Worm (Caenorhabditis elegans): ENCODE results near the gene lin-52.

Gene lin-52

ce11 chrIII:9780254-9780653, 44.3 kb downstream of the lin-52 start, which contains the start of gene sqv-3:
Gene sqv-3 (minus strand): TSS chrIII:9780354.
- no peak for TF ChIP-seq ceh-9 (tag; optimal IDR thresholded peaks at IDR 0.05)
- no peak for TF ChIP-seq lsy-12 (tag; optimal IDR thresholded peaks at IDR 0.05)
- TF ChIP-seq ceh-82 (tag; optimal IDR thresholded peaks at IDR 0.05) = no peak
- no peak for TF ChIP-seq nhr-12 (tag; optimal IDR thresholded peaks at IDR 0.05)
- TF ChIP-seq zag-1 (tag; optimal IDR thresholded peaks at IDR 0.05) = no peak
- no peak for TF ChIP-seq lin-15B (tag; optimal IDR thresholded peaks at IDR 0.05)
- TF ChIP-seq nhr-43 (tag; optimal IDR thresholded peaks at IDR 0.05; ENCODE audit: poor library complexity, severe bottlenecking) = no peak
- no peak for TF ChIP-seq aly-2 (tag; optimal IDR thresholded peaks at IDR 0.05)
- no peak for TF ChIP-seq mml-1 (tag; optimal IDR thresholded peaks at IDR 0.05)
- no peak for TF ChIP-seq nhr-237 (tag; optimal IDR thresholded peaks at IDR 0.05)
- TF ChIP-seq nhr-67 (tag; optimal IDR thresholded peaks at IDR 0.05) = no peak
- no peak for TF ChIP-seq egl-5 (tag; optimal IDR thresholded peaks at IDR 0.05)
- no peak for TF ChIP-seq snpc-4 (tag; optimal IDR thresholded peaks at IDR 0.05)
- no peak for TF ChIP-seq unc-62 (GFP tag; optimal IDR thresholded peaks at IDR 0.05)

DNA sequence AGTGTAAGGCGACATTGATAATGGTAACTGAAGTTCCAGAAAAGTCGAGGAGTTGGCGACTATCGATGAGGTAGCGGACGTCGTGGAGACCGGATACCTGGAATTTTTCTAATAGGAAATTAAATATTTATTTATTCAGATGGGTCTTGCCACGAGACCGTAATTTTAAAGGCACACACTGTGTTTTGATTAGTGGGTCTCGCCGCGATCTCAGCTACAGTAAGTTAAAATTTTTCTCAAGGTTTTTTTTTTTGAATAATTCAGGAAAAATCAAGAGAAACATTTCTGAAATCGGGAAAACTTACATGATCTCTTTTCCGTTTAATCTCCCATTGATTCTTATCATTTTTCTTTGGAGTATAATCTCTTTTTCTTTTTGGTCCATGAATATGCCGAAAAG, 45.5 kb downstream of the lin-52 start:
- TF ChIP-seq nhr-25 (tag; optimal IDR thresholded peaks at IDR 0.05) = no peak
- no peak for TF ChIP-seq hmg-11 (tag; optimal IDR thresholded peaks at IDR 0.05)
- no peak for TF ChIP-seq unc-62 (GFP tag; optimal IDR thresholded peaks at IDR 0.05)
- no peak for TF ChIP-seq zag-1 (tag; optimal IDR thresholded peaks at IDR 0.05)
- TF ChIP-seq ceh-28 (tag; optimal IDR thresholded peaks at IDR 0.05) = no peak
- no peak for TF ChIP-seq nfya-1 (tag; optimal IDR thresholded peaks at IDR 0.05; ENCODE audit: insufficient read depth)
- TF ChIP-seq lsy-12 (tag; optimal IDR thresholded peaks at IDR 0.05) = no peak
- TF ChIP-seq nhr-77 (tag; optimal IDR thresholded peaks at IDR 0.05) = no peak
- no peak for TF ChIP-seq nhr-12 (tag; optimal IDR thresholded peaks at IDR 0.05)
- TF ChIP-seq nhr-23 (tag; optimal IDR thresholded peaks at IDR 0.05) = no peak
- TF ChIP-seq aly-2 (tag; optimal IDR thresholded peaks at IDR 0.05) = no peak
- TF ChIP-seq egl-5 (tag; optimal IDR thresholded peaks at IDR 0.05) = no peak
- TF ChIP-seq snpc-4 (tag; optimal IDR thresholded peaks at IDR 0.05) = no peak
- TF ChIP-seq jun-1 (tag; optimal IDR thresholded peaks at IDR 0.05) = no peak
- no peak for TF ChIP-seq pqm-1 (tag; optimal IDR thresholded peaks at IDR 0.05)
- no peak for TF ChIP-seq ceh-82 (tag; optimal IDR thresholded peaks at IDR 0.05)

ce11 chrIII:9776323-9776722, 48.2 kb downstream of the lin-52 start, which contains the start of gene usp-46:
Gene usp-46 (plus strand): TSS chrIII:9776623.
- TF ChIP-seq hmg-11 (tag; optimal IDR thresholded peaks at IDR 0.05) (peak; percentile 43), lin-39 (tag; optimal IDR thresholded peaks at IDR 0.05) (peak; percentile 10), nfya-1 (tag; optimal IDR thresholded peaks at IDR 0.05; ENCODE audit: insufficient read depth) (peak; percentile 29), ceh-28 (tag; optimal IDR thresholded peaks at IDR 0.05) (no peak), nhr-11 (tag; optimal IDR thresholded peaks at IDR 0.05) (no peak), egl-5 (tag; optimal IDR thresholded peaks at IDR 0.05) (no peak), elt-3 (tag; optimal IDR thresholded peaks at IDR 0.05) (no peak), elt-2 (tag; optimal IDR thresholded peaks at IDR 0.05) (peak; percentile 20), nhr-237 (tag; optimal IDR thresholded peaks at IDR 0.05) (no peak), nhr-12 (tag; optimal IDR thresholded peaks at IDR 0.05) (no peak)

DNA sequence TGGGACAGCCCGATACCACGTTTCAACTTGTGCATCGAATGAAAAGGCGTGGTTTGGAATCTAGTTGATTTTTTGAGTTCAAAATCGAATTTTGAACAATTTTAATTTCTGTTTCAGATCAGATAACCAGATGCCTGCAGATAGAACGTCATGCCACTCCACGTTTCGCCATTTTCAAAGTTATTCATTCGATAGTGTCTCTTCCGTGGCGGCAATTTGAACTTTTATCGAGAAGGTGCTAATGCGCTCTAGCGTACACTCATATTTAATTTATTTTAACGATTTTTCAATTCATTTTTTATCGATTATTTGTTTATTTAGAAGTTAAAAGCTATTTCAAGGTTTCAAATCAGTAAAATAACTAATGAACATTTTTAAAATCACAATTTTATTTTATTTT, 48.6 kb downstream of the lin-52 start:
- TF ChIP-seq mml-1 (tag; optimal IDR thresholded peaks at IDR 0.05) (no peak), nfya-1 (tag; optimal IDR thresholded peaks at IDR 0.05; ENCODE audit: insufficient read depth) (no peak), elt-2 (tag; optimal IDR thresholded peaks at IDR 0.05) (no peak), unc-62 (GFP tag; optimal IDR thresholded peaks at IDR 0.05) (no peak), fkh-2 (tag; optimal IDR thresholded peaks at IDR 0.05) (no peak), lin-39 (tag; optimal IDR thresholded peaks at IDR 0.05) (no peak), lin-15B (tag; optimal IDR thresholded peaks at IDR 0.05) (peak; percentile 18)

Measured in whole organism, L3 larva.